Worm (Caenorhabditis elegans): Measurements from ENCODE around the gene F54F2.7.

Gene F54F2.7

ce11 chrIII:8791235-8791634, 15.9 kb downstream of the F54F2.7 start, which contains the start of the genes zfp-1 and F54F2.14:
Gene zfp-1, plus strand, starts transcription at chrIII:8791535.
Gene F54F2.14, plus strand, starts transcription at chrIII:8791546.
- TF ChIP-seq fkh-10 (GFP tag; optimal IDR thresholded peaks at IDR 0.05) = no peak
- TF ChIP-seq ceh-18 (tag; optimal IDR thresholded peaks at IDR 0.05) = no peak
- no peak for TF ChIP-seq ref-2 (tag; optimal IDR thresholded peaks at IDR 0.05)
- no peak for TF ChIP-seq mec-3 (tag; optimal IDR thresholded peaks at IDR 0.05; ENCODE audit: borderline replicate concordance)
- no peak for TF ChIP-seq ceh-2 (tag; optimal IDR thresholded peaks at IDR 0.05)
- TF ChIP-seq ceh-6 (GFP tag; optimal IDR thresholded peaks at IDR 0.05) = no peak
- no peak for TF ChIP-seq hlh-8 (tag; optimal IDR thresholded peaks at IDR 0.05)
- TF ChIP-seq dmd-4 (tag; optimal IDR thresholded peaks at IDR 0.05; ENCODE audit: borderline replicate concordance) = no peak
- TF ChIP-seq ceh-19 (GFP tag; optimal IDR thresholded peaks at IDR 0.05) = no peak
- no peak for TF ChIP-seq madf-2 (tag; optimal IDR thresholded peaks at IDR 0.05)
- no peak for TF ChIP-seq hlh-30 (tag; optimal IDR thresholded peaks at IDR 0.05; ENCODE audit: insufficient read depth)
- no peak for TF ChIP-seq ets-4 (tag; optimal IDR thresholded peaks at IDR 0.05)
- TF ChIP-seq hlh-13 (GFP tag; optimal IDR thresholded peaks at IDR 0.05) = no peak
- TF ChIP-seq tbx-7 (tag; optimal IDR thresholded peaks at IDR 0.05) = no peak
- TF ChIP-seq ceh-48 (tag; optimal IDR thresholded peaks at IDR 0.05) = no peak
- TF ChIP-seq nhr-11 (tag; optimal IDR thresholded peaks at IDR 0.05) = no peak
- TF ChIP-seq ceh-34 (tag; optimal IDR thresholded peaks at IDR 0.05) = no peak
- no peak for TF ChIP-seq Y22D7AL.16 (tag; optimal IDR thresholded peaks at IDR 0.05)
- TF ChIP-seq ceh-31 (tag; optimal IDR thresholded peaks at IDR 0.05) = no peak
- TF ChIP-seq pha-2 (tag; optimal IDR thresholded peaks at IDR 0.05) = no peak

- TF ChIP-seq pax-1 (tag; optimal IDR thresholded peaks at IDR 0.05) = no peak
- TF ChIP-seq tbx-2 (tag; optimal IDR thresholded peaks at IDR 0.05) = peak; percentile 32
- TF ChIP-seq ama-1 (optimal IDR thresholded peaks at IDR 0.05) = no peak
- TF ChIP-seq ceh-45 (GFP tag; IDR thresholded peaks at IDR 0.05) = no peak
- no peak for TF ChIP-seq lin-11 (tag; optimal IDR thresholded peaks at IDR 0.05)
- no peak for TF ChIP-seq unc-86 (tag; optimal IDR thresholded peaks at IDR 0.05)
- peak; percentile 17 for TF ChIP-seq ceh-14 (tag; optimal IDR thresholded peaks at IDR 0.05)
- TF ChIP-seq sdc-2 (tag; optimal IDR thresholded peaks at IDR 0.05) = no peak
- peak; percentile 14 for TF ChIP-seq unc-42 (tag; optimal IDR thresholded peaks at IDR 0.05)
- no peak for TF ChIP-seq nhr-232 (tag; optimal IDR thresholded peaks at IDR 0.05)
- no peak for TF ChIP-seq ref-2 (tag; optimal IDR thresholded peaks at IDR 0.05)
- TF ChIP-seq C08G9.2 (tag; optimal IDR thresholded peaks at IDR 0.05) = no peak
- no peak for TF ChIP-seq ceh-19 (GFP tag; optimal IDR thresholded peaks at IDR 0.05)
- peak; percentile 29 for TF ChIP-seq ceh-31 (tag; optimal IDR thresholded peaks at IDR 0.05)
- TF ChIP-seq elt-4 (tag; optimal IDR thresholded peaks at IDR 0.05) = no peak
These were observed 18.5 kb downstream of the F54F2.7 start for ce11 chrIII:8788690-8789089.

ce11 chrIII:8786077-8786476, 21.1 kb downstream of the F54F2.7 start, which contains the start of gene K02D10.8:
Gene K02D10.8, plus strand, starts transcription at chrIII:8786377.
- TF ChIP-seq rnt-1 (tag; optimal IDR thresholded peaks at IDR 0.05) (no peak), nhr-11 (tag; optimal IDR thresholded peaks at IDR 0.05) (no peak), ahr-1 (tag; optimal IDR thresholded peaks at IDR 0.05) (no peak), madf-2 (tag; optimal IDR thresholded peaks at IDR 0.05) (no peak), hlh-30 (tag; optimal IDR thresholded peaks at IDR 0.05; ENCODE audit: insufficient read depth) (no peak), ama-1 (optimal IDR thresholded peaks at IDR 0.05) (no peak), dve-1 (tag; optimal IDR thresholded peaks at IDR 0.05) (no peak), pag-3 (tag; optimal IDR thresholded peaks at IDR 0.05; ENCODE audit: borderline replicate concordance) (no peak), tbx-2 (tag; optimal IDR thresholded peaks at IDR 0.05) (no peak), hlh-8 (tag; optimal IDR thresholded peaks at IDR 0.05) (no peak), Y22D7AL.16 (tag; optimal IDR thresholded peaks at IDR 0.05) (no peak), tbx-7 (tag; optimal IDR thresholded peaks at IDR 0.05) (no peak), lim-6 (tag; optimal IDR thresholded peaks at IDR 0.05) (no peak), K09A11.1 (tag; optimal IDR thresholded peaks at IDR 0.05; ENCODE audit: insufficient read depth) (no peak), elt-4 (tag; optimal IDR thresholded peaks at IDR 0.05) (no peak), C08G9.2 (tag; optimal IDR thresholded peaks at IDR 0.05) (no peak), T23F11.4 (GFP tag; optimal IDR thresholded peaks at IDR 0.05) (no peak), ztf-16 (tag; optimal IDR thresholded peaks at IDR 0.05) (no peak), ttx-3 (tag; optimal IDR thresholded peaks at IDR 0.05) (no peak)
